Worm (Caenorhabditis elegans) whole organism, L1 larva: ENCODE results near the gene pgam-5.

Experiments used
- C04F5.9 ChIP-seq: sonication (generic microtip); optimal IDR thresholded peaks from 2 replicates; lab custom pipeline; 2016; ENCODE audit warnings: missing genetic modification characterization, missing compliant biosample characterization
- C34B4.2 ChIP-seq: sonication (generic microtip); optimal IDR thresholded peaks from 2 replicates; lab custom pipeline; 2017; ENCODE audit warnings: mild to moderate bottlenecking, missing genetic modification characterization, missing compliant biosample characterization
- F16B12.6 ChIP-seq: fragments of 150-350 bp; optimal IDR thresholded peaks from 2 replicates; lab custom pipeline; 2014; ENCODE audit warnings: missing biosample characterization, missing genetic modification characterization
- Y116A8C.19 ChIP-seq: sonication (generic microtip); optimal IDR thresholded peaks from 2 replicates; lab custom pipeline; 2016; ENCODE audit warnings: missing compliant biosample characterization, missing genetic modification characterization, borderline replicate concordance
- ama-1 ChIP-seq: fragments of 150-350 bp; optimal IDR thresholded peaks from 2 replicates; lab custom pipeline; 2014
- blmp-1 ChIP-seq: fragments of 150-350 bp; optimal IDR thresholded peaks from 2 replicates; lab custom pipeline; 2014; ENCODE audit warnings: missing biosample characterization, missing genetic modification characterization
- ceh-8 ChIP-seq: fragments of 200-800 bp; sonication (Bioruptor generic); optimal IDR thresholded peaks from 2 replicates; lab custom pipeline; 2018; ENCODE audit warnings: mild to moderate bottlenecking, missing genetic modification characterization, moderate library complexity, missing compliant biosample characterization
- ceh-88 ChIP-seq: fragments of 200-800 bp; sonication (Bioruptor generic); IDR thresholded peaks from 2 replicates; pipeline ENCODE4 v1.3.6; 2022; ENCODE audit warnings: missing genetic modification characterization, missing compliant biosample characterization
- ceh-90 ChIP-seq: sonication (generic microtip); optimal IDR thresholded peaks from 2 replicates; lab custom pipeline; 2016; ENCODE audit warnings: missing genetic modification characterization, missing compliant biosample characterization
- dpl-1 ChIP-seq, 3 experiments: fragments of 150-350 bp in 2 of 3; sonication (generic microtip) in 1 of 3; optimal IDR thresholded peaks; 2 replicates each; lab custom pipeline; 2014 to 2017; ENCODE audit warnings: missing biosample characterization in 3 of 3, missing genetic modification characterization in 3 of 3, missing genetic modification reagents in 3 of 3
- efl-1 ChIP-seq, 4 experiments: fragments of 150-350 bp; optimal IDR thresholded peaks in 3 of 4; peaks in 1 of 4; 1 replicate in 1 of 4; 2 replicates in 3 of 4; lab custom pipeline; 2014; ENCODE audit warnings: missing biosample characterization in 2 of 4, missing genetic modification characterization in 2 of 4, missing genetic modification reagents in 2 of 4
- egl-27 ChIP-seq, 2 experiments: fragments of 150-350 bp in 1 of 2; sonication (generic microtip); optimal IDR thresholded peaks; 3 replicates each; lab custom pipeline; 2017 to 2018; ENCODE audit warnings: missing biosample characterization in 2 of 2, missing genetic modification characterization in 2 of 2, missing genetic modification reagents in 2 of 2
- elt-2 ChIP-seq: sonication (generic microtip); optimal IDR thresholded peaks from 2 replicates; lab custom pipeline; 2016; ENCODE audit warnings: missing genetic modification characterization, mild to moderate bottlenecking, inconsistent platforms, missing compliant biosample characterization, missing genetic modification reagents
- elt-3 ChIP-seq, 6 experiments: fragments of 150-350 bp in 1 of 6; sonication (generic microtip); optimal IDR thresholded peaks; 2 replicates each; lab custom pipeline; 2017 to 2018; ENCODE audit warnings: missing biosample characterization in 6 of 6, missing genetic modification characterization in 6 of 6, inconsistent platforms in 1 of 6
- fkh-10 ChIP-seq: sonication (generic microtip); optimal IDR thresholded peaks from 2 replicates; lab custom pipeline; 2017; ENCODE audit warnings: missing biosample characterization, missing genetic modification reagents, missing genetic modification characterization
- fkh-4 ChIP-seq: sonication (generic microtip); optimal IDR thresholded peaks from 2 replicates; lab custom pipeline; 2016; ENCODE audit warnings: missing compliant biosample characterization, missing genetic modification characterization, borderline replicate concordance
- fkh-8 ChIP-seq: sonication (generic microtip); optimal IDR thresholded peaks from 2 replicates; lab custom pipeline; 2016; ENCODE audit warnings: mild to moderate bottlenecking, missing genetic modification characterization, missing compliant biosample characterization
- fos-1 ChIP-seq: fragments of 150-350 bp; optimal IDR thresholded peaks from 2 replicates; lab custom pipeline; 2014; ENCODE audit warnings: missing biosample characterization, missing genetic modification characterization
- irx-1 ChIP-seq: sonication (generic microtip); optimal IDR thresholded peaks from 2 replicates; lab custom pipeline; 2016; ENCODE audit warnings: missing genetic modification characterization, missing compliant biosample characterization
- jun-1 ChIP-seq: fragments of 150-350 bp; optimal IDR thresholded peaks from 2 replicates; lab custom pipeline; 2014; ENCODE audit warnings: missing biosample characterization, missing genetic modification reagents, missing genetic modification characterization
- lin-14 ChIP-seq: fragments of 200-800 bp; sonication (Bioruptor generic); optimal IDR thresholded peaks from 2 replicates; lab custom pipeline; 2018; ENCODE audit warnings: mild to moderate bottlenecking, missing genetic modification characterization, moderate library complexity, missing compliant biosample characterization
- lin-15B ChIP-seq: fragments of 150-350 bp; sonication (generic microtip); optimal IDR thresholded peaks from 3 replicates; lab custom pipeline; 2014; ENCODE audit warnings: missing biosample characterization, missing genetic modification characterization
- lin-35 ChIP-seq, 2 experiments: fragments of 150-350 bp; optimal IDR thresholded peaks; 2 replicates each; lab custom pipeline; 2014; ENCODE audit warnings: missing biosample characterization in 2 of 2, missing genetic modification characterization in 2 of 2, missing genetic modification reagents in 2 of 2
- lin-39 ChIP-seq: fragments of 150-350 bp; optimal IDR thresholded peaks from 2 replicates; lab custom pipeline; 2014; ENCODE audit warnings: missing biosample characterization, missing genetic modification reagents, missing genetic modification characterization
- lir-3 ChIP-seq: sonication (generic microtip); optimal IDR thresholded peaks from 2 replicates; lab custom pipeline; 2016; ENCODE audit warnings: mild to moderate bottlenecking, missing genetic modification characterization, moderate library complexity, missing compliant biosample characterization; ENCODE audit not compliant: poor library complexity
- lsy-2 ChIP-seq, 2 experiments: fragments of 150-350 bp; optimal IDR thresholded peaks; 2 replicates each; lab custom pipeline; 2014; ENCODE audit warnings: missing biosample characterization in 2 of 2, missing genetic modification characterization in 2 of 2
- mdl-1 ChIP-seq, 2 experiments: fragments of 150-350 bp; optimal IDR thresholded peaks; 2 replicates each; lab custom pipeline; 2014 to 2017; ENCODE audit warnings: missing biosample characterization in 2 of 2, missing genetic modification characterization in 2 of 2, inconsistent platforms in 1 of 2
- mef-2 ChIP-seq: fragments of 150-350 bp; optimal IDR thresholded peaks from 2 replicates; lab custom pipeline; 2014; ENCODE audit warnings: missing biosample characterization, missing genetic modification characterization
- nhr-237 ChIP-seq: fragments of 150-350 bp; optimal IDR thresholded peaks from 2 replicates; lab custom pipeline; 2014; ENCODE audit warnings: missing biosample characterization, missing genetic modification characterization
- nhr-28 ChIP-seq: fragments of 150-350 bp; optimal IDR thresholded peaks from 2 replicates; lab custom pipeline; 2014; ENCODE audit warnings: missing biosample characterization, missing genetic modification characterization
- nhr-47 ChIP-seq: sonication (generic microtip); optimal IDR thresholded peaks from 2 replicates; lab custom pipeline; 2016; ENCODE audit warnings: mild to moderate bottlenecking, missing genetic modification characterization, moderate library complexity, missing compliant biosample characterization
- nhr-71 ChIP-seq: sonication (generic microtip); optimal IDR thresholded peaks from 2 replicates; lab custom pipeline; 2016; ENCODE audit warnings: mild to moderate bottlenecking, missing genetic modification characterization, moderate library complexity, missing compliant biosample characterization
- nhr-84 ChIP-seq: sonication (generic microtip); optimal IDR thresholded peaks from 2 replicates; lab custom pipeline; 2017; ENCODE audit warnings: missing biosample characterization, missing genetic modification characterization
- nhr-85 ChIP-seq: sonication (generic microtip); peaks from one replicate; lab custom pipeline; 2016; ENCODE audit warnings: missing genetic modification characterization, inconsistent platforms, missing compliant biosample characterization
- rnt-1 ChIP-seq: sonication (generic microtip); optimal IDR thresholded peaks from 2 replicates; lab custom pipeline; 2016; ENCODE audit warnings: mild to moderate bottlenecking, missing genetic modification characterization, moderate library complexity, missing compliant biosample characterization
- sptf-1 ChIP-seq: fragments of 150-350 bp; optimal IDR thresholded peaks from 2 replicates; lab custom pipeline; 2014; ENCODE audit warnings: missing biosample characterization, missing genetic modification characterization
- swsn-7 ChIP-seq: sonication (generic microtip); optimal IDR thresholded peaks from 2 replicates; lab custom pipeline; 2016; ENCODE audit warnings: missing genetic modification characterization, missing compliant biosample characterization
- tbx-2 ChIP-seq: sonication (generic microtip); optimal IDR thresholded peaks from 2 replicates; lab custom pipeline; 2016; ENCODE audit warnings: missing genetic modification characterization, missing compliant biosample characterization
- unc-30 ChIP-seq: sonication (generic microtip); optimal IDR thresholded peaks from 2 replicates; lab custom pipeline; 2017; ENCODE audit warnings: missing biosample characterization, missing genetic modification characterization
- unc-62 ChIP-seq: fragments of 150-350 bp; optimal IDR thresholded peaks from 2 replicates; lab custom pipeline; 2014; ENCODE audit warnings: missing biosample characterization, missing genetic modification reagents, missing genetic modification characterization
- unc-86 ChIP-seq: sonication (generic microtip); optimal IDR thresholded peaks from 2 replicates; lab custom pipeline; 2016; ENCODE audit warnings: missing genetic modification characterization, missing compliant biosample characterization
- vab-15 ChIP-seq: sonication (generic microtip); optimal IDR thresholded peaks from 2 replicates; lab custom pipeline; 2017; ENCODE audit warnings: missing genotype, mild to moderate bottlenecking, missing genetic modification characterization, missing compliant biosample characterization

Gene pgam-5

ce11 chrII:7628640-7629039 lies 30.1 kb upstream of the pgam-5 start (continued):
- TF ChIP-seq nhr-237 (tag; lab: Kevin White, UChicago) (no peak), lir-3 (tag; lab: Kevin White, UChicago) (no peak), egl-27 (tag; optimal IDR thresholded peaks at IDR 0.05; lab: Kevin White, UChicago) (no peak), C04F5.9 (tag; lab: Kevin White, UChicago) (no peak), unc-62 (GFP tag; lab: Kevin White, UChicago) (no peak), blmp-1 (tag; lab: Kevin White, UChicago) (peak; percentile 71), sptf-1 (no peak), unc-30 (tag; lab: Kevin White, UChicago) (no peak), fkh-4 (no peak), C34B4.2 (tag; lab: Kevin White, UChicago) (no peak), lin-39 (tag; lab: Kevin White, UChicago) (no peak), lin-15B (tag; lab: Kevin White, UChicago) (no peak), F16B12.6 (tag; lab: Kevin White, UChicago) (no peak), ceh-8 (GFP tag; lab: Kevin White, UChicago) (no peak), ceh-88 (no peak), fos-1 (tag; lab: Kevin White, UChicago) (no peak), lin-35 (GFP tag; optimal IDR thresholded peaks at IDR 0.05; lab: Kevin White, UChicago) (peak in 1 of 2 experiments; percentile 57), lsy-2 (tag; optimal IDR thresholded peaks at IDR 0.05; lab: Kevin White, UChicago) (peak in 1 of 2 experiments; percentile 16), nhr-84 (tag; lab: Kevin White, UChicago) (no peak), Y116A8C.19 (tag; lab: Kevin White, UChicago) (no peak), elt-3 (tag; optimal IDR thresholded peaks at IDR 0.05; lab: Kevin White, UChicago) (peak in 4 of 6 experiments; percentile 36 to 80 (median 54)), lin-14 (GFP tag; lab: Kevin White, UChicago) (peak; percentile 62), vab-15 (no peak), irx-1 (no peak), fkh-8 (tag; lab: Kevin White, UChicago) (no peak), fkh-10 (GFP tag; lab: Kevin White, UChicago) (no peak), nhr-47 (peak; percentile 19), nhr-85 (tag; lab: Kevin White, UChicago) (peak; percentile 78), nhr-28 (no peak), mdl-1 (tag; optimal IDR thresholded peaks at IDR 0.05; lab: Kevin White, UChicago) (peak in 1 of 2 experiments; percentile 6)

DNA sequence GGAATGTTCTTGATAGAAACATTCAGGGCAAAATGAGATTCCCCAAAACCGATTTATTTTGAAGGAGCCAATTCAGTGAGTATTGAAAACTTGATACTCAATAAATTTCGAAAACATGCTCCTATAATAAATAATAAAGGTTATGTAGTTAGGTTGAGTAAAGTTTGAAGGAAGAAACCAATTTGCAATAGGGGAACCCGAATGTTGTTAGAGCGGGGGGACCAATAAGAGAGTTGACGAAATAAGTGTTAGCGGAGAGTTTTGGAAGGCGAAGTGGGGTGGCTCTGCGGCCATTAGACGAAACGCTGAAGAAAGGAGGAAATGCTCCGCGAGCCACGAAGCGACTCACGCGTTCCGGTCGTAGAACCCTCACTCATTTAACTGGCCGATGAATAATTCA lies 26.4 kb upstream of the pgam-5 start:
- TF ChIP-seq lin-14 (GFP tag; lab: Kevin White, UChicago) = peak; percentile 19
- TF ChIP-seq unc-86 (tag; lab: Kevin White, UChicago) = peak; percentile 53
- no peak for TF ChIP-seq ama-1

DNA sequence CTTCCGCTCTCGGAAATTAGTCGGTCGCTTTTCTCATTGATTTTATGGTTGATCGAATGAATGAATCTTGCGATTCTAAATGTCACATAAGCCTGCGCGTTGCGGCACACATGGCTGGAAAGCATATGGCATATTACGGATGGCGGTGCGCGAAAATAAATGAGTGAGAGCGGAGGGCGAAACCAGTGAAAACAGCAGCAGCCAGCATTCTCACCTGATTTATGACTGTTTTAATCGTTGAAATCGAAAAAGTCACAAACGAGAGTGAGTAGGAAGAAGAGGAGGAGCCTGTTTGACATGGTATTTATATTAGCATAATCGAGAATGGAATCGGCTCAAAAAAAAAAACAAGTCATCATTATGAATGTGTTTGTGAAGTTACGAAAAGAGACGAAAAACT lies 25.7 kb upstream of the pgam-5 start:
- TF ChIP-seq lin-14 (GFP tag; lab: Kevin White, UChicago) = peak; percentile 3
- peak; percentile 90 for TF ChIP-seq blmp-1 (tag; lab: Kevin White, UChicago)
- TF ChIP-seq dpl-1 (GFP tag; optimal IDR thresholded peaks at IDR 0.05; lab: Kevin White, UChicago) = no peak

DNA sequence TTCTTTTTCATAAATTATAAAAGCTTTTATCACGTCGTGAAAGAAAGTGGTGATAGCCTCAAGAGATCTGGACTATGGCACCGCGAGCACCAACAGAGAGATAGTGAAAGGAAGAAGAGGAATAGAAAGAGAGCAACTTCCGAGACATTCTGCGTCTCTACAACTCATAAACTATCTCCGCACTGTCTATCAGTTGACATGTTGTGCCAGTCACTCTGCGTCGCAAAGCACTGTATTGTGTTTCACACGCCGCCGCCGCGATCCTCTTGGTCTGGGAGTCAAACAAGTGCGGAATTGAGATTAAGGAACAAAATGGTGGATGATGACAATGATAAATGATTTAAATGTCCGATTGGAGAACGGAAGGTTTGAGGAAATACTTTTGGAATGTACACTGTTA lies 24.9 kb upstream of the pgam-5 start:
- peak; percentile 43 for TF ChIP-seq lin-14 (GFP tag; lab: Kevin White, UChicago)
- no peak for TF ChIP-seq mef-2 (tag; lab: Kevin White, UChicago)
- peak; percentile 26 for TF ChIP-seq jun-1
- peak in 1 of 2 experiments; percentile 1 for TF ChIP-seq mdl-1 (tag; optimal IDR thresholded peaks at IDR 0.05; lab: Kevin White, UChicago)
- peak; percentile 35 for TF ChIP-seq nhr-71 (tag; lab: Kevin White, UChicago)
- TF ChIP-seq unc-86 (tag; lab: Kevin White, UChicago) = no peak
- TF ChIP-seq ceh-90 = no peak
- TF ChIP-seq blmp-1 (tag; lab: Kevin White, UChicago) = peak; percentile 37
- peak; percentile 3 to 24 for TF ChIP-seq efl-1 (optimal IDR thresholded peaks at IDR 0.05; lab: Kevin White, UChicago)
- peak in 1 of 2 experiments; percentile 12 for TF ChIP-seq efl-1 (GFP tag; optimal IDR thresholded peaks at IDR 0.05 in 1 of 2; lab: Kevin White, UChicago)
- TF ChIP-seq rnt-1 (tag; lab: Kevin White, UChicago) = peak; percentile 58
- peak; percentile 48 for TF ChIP-seq elt-2
- TF ChIP-seq tbx-2 (tag; lab: Kevin White, UChicago) = peak; percentile 29
- TF ChIP-seq swsn-7 = peak; percentile 21
- TF ChIP-seq, all 84 proteins: peak for 10
